Fruit fly (Drosophila melanogaster): ENCODE results near the gene mew.

dm6 chrX:13278468-13278982 is 20.2 kb upstream of the mew start:
- TF ChIP-seq Sin3A (optimal IDR thresholded peaks at IDR 0.05) (no peak), Myc (optimal IDR thresholded peaks at IDR 0.05) (no peak), h (optimal IDR thresholded peaks at IDR 0.05) (no peak), ttk (optimal IDR thresholded peaks at IDR 0.05) (no peak)
